Worm (Caenorhabditis elegans) whole organism, late embryonic: ENCODE measurements around the gene ZK666.11.
"Not testable (repeated sequence)": the region's sequence is repeated elsewhere in the genome, so short reads cannot be mapped to it uniquely, and the experiment has no call there.

Experiments used
- C08G9.2 ChIP-seq: sonication (generic microtip); optimal IDR thresholded peaks from 2 replicates; lab custom pipeline; 2016; ENCODE audit warnings: mild to moderate bottlenecking, missing genetic modification characterization, moderate library complexity, missing compliant biosample characterization
- F13H6.1 ChIP-seq: sonication (generic microtip); optimal IDR thresholded peaks from 2 replicates; lab custom pipeline; 2016; ENCODE audit warnings: missing genetic modification characterization, missing compliant biosample characterization
- Y22D7AL.16 ChIP-seq: sonication (generic microtip); optimal IDR thresholded peaks from 2 replicates; lab custom pipeline; 2016; ENCODE audit warnings: missing genetic modification characterization, missing compliant biosample characterization
- ahr-1 ChIP-seq: sonication (generic microtip); optimal IDR thresholded peaks from 2 replicates; lab custom pipeline; 2016; ENCODE audit warnings: missing genetic modification characterization, missing compliant biosample characterization
- ama-1 ChIP-seq: fragments of 150-350 bp; optimal IDR thresholded peaks from 2 replicates; lab custom pipeline; 2014
- ceh-18 ChIP-seq: sonication (generic microtip); optimal IDR thresholded peaks from 2 replicates; lab custom pipeline; 2016; ENCODE audit warnings: missing genetic modification characterization, missing compliant biosample characterization
- ceh-22 ChIP-seq: sonication (generic microtip); optimal IDR thresholded peaks from 2 replicates; lab custom pipeline; 2017; ENCODE audit warnings: missing biosample characterization, missing genetic modification characterization
- ceh-31 ChIP-seq: sonication (generic microtip); optimal IDR thresholded peaks from 2 replicates; lab custom pipeline; 2016; ENCODE audit warnings: missing genetic modification characterization, missing compliant biosample characterization
- ceh-48 ChIP-seq: sonication (generic microtip); optimal IDR thresholded peaks from 2 replicates; lab custom pipeline; 2016; ENCODE audit warnings: missing genetic modification characterization, inconsistent platforms, missing compliant biosample characterization
- che-1 ChIP-seq: sonication (generic microtip); optimal IDR thresholded peaks from 2 replicates; lab custom pipeline; 2016; ENCODE audit warnings: mild to moderate bottlenecking, missing genetic modification characterization, missing compliant biosample characterization
- elt-4 ChIP-seq: sonication (generic microtip); optimal IDR thresholded peaks from 2 replicates; lab custom pipeline; 2016; ENCODE audit warnings: missing genetic modification characterization, missing compliant biosample characterization
- eyg-1 ChIP-seq: sonication (generic microtip); optimal IDR thresholded peaks from 2 replicates; lab custom pipeline; 2016; ENCODE audit warnings: missing genotype, missing genetic modification characterization, missing compliant biosample characterization
- fkh-6 ChIP-seq: sonication (generic microtip); optimal IDR thresholded peaks from 2 replicates; lab custom pipeline; 2016; ENCODE audit warnings: missing genetic modification characterization, missing compliant biosample characterization
- gmeb-2 ChIP-seq: sonication (generic microtip); optimal IDR thresholded peaks from 2 replicates; lab custom pipeline; 2016; ENCODE audit warnings: missing genetic modification characterization, inconsistent platforms, missing compliant biosample characterization
- hlh-30 ChIP-seq: sonication (generic microtip); optimal IDR thresholded peaks from 2 replicates; lab custom pipeline; 2017; ENCODE audit warnings: antibody characterized with exemption, missing genetic modification characterization, missing compliant biosample characterization; ENCODE audit not compliant: insufficient read depth
- hlh-8 ChIP-seq: sonication (generic microtip); optimal IDR thresholded peaks from 2 replicates; lab custom pipeline; 2016; ENCODE audit warnings: missing genotype, missing genetic modification characterization, missing compliant biosample characterization
- lim-6 ChIP-seq: sonication (generic microtip); optimal IDR thresholded peaks from 2 replicates; lab custom pipeline; 2016; ENCODE audit warnings: missing genetic modification characterization, missing compliant biosample characterization
- mec-3 ChIP-seq: sonication (generic microtip); optimal IDR thresholded peaks from 2 replicates; lab custom pipeline; 2016; ENCODE audit warnings: borderline replicate concordance, missing genetic modification characterization, missing compliant biosample characterization
- nfya-1 ChIP-seq: sonication (generic microtip); optimal IDR thresholded peaks from 2 replicates; lab custom pipeline; 2017; ENCODE audit warnings: missing genetic modification characterization, mild to moderate bottlenecking, missing compliant biosample characterization, antibody characterized with exemption, moderate library complexity
- nhr-11 ChIP-seq: fragments of 150-350 bp; optimal IDR thresholded peaks from 2 replicates; lab custom pipeline; 2014; ENCODE audit warnings: missing biosample characterization, missing genetic modification characterization
- pag-3 ChIP-seq: sonication (generic microtip); optimal IDR thresholded peaks from 2 replicates; lab custom pipeline; 2016; ENCODE audit warnings: missing compliant biosample characterization, missing genetic modification characterization, borderline replicate concordance
- pax-1 ChIP-seq: fragments of 150-350 bp; optimal IDR thresholded peaks from 2 replicates; lab custom pipeline; 2014; ENCODE audit warnings: missing biosample characterization, missing genetic modification characterization
- pqm-1 ChIP-seq: sonication (generic microtip); optimal IDR thresholded peaks from 2 replicates; lab custom pipeline; 2016; ENCODE audit warnings: missing genetic modification characterization, missing compliant biosample characterization
- rnt-1 ChIP-seq: sonication (generic microtip); optimal IDR thresholded peaks from 2 replicates; lab custom pipeline; 2016; ENCODE audit warnings: missing genetic modification characterization, missing compliant biosample characterization
- sdc-2 ChIP-seq: sonication (generic microtip); optimal IDR thresholded peaks from 2 replicates; lab custom pipeline; 2016; ENCODE audit warnings: missing genotype, missing genetic modification characterization, missing compliant biosample characterization
- sox-2 ChIP-seq: fragments of 200-800 bp; sonication (Bioruptor generic); IDR thresholded peaks from 2 replicates; pipeline ENCODE4 v1.3.6; 2022; ENCODE audit warnings: missing genetic modification reagents, missing genetic modification characterization, missing compliant biosample characterization
- sox-4 ChIP-seq: sonication (generic microtip); optimal IDR thresholded peaks from 2 replicates; lab custom pipeline; 2017; ENCODE audit warnings: mild to moderate bottlenecking, missing genetic modification characterization, inconsistent platforms, missing compliant biosample characterization
- tbx-2 ChIP-seq: sonication (generic microtip); optimal IDR thresholded peaks from 2 replicates; lab custom pipeline; 2016; ENCODE audit warnings: missing genetic modification characterization, missing compliant biosample characterization
- tbx-7 ChIP-seq: sonication (generic microtip); optimal IDR thresholded peaks from 2 replicates; lab custom pipeline; 2016; ENCODE audit warnings: missing genotype, missing genetic modification characterization, missing compliant biosample characterization
- ttx-3 ChIP-seq: sonication (generic microtip); optimal IDR thresholded peaks from 2 replicates; lab custom pipeline; 2016; ENCODE audit warnings: missing genetic modification reagents, missing genetic modification characterization, missing compliant biosample characterization
- unc-3 ChIP-seq, 2 experiments: fragments of 200-800 bp in 1 of 2; sonication (Bioruptor generic) in 1 of 2; sonication (generic microtip) in 1 of 2; conservative IDR thresholded peaks in 1 of 2; optimal IDR thresholded peaks in 1 of 2; 2 replicates each; pipeline versions ENCODE4 v1.3.6 to Lab custom; 2016 to 2022; ENCODE audit warnings: missing compliant biosample characterization in 2 of 2, missing genetic modification characterization in 2 of 2, missing genetic modification reagents in 1 of 2
- unc-42 ChIP-seq: sonication (generic microtip); optimal IDR thresholded peaks from 2 replicates; lab custom pipeline; 2016; ENCODE audit warnings: missing genotype, missing genetic modification characterization, missing compliant biosample characterization
- unc-55 ChIP-seq: sonication (generic microtip); optimal IDR thresholded peaks from 2 replicates; lab custom pipeline; 2017; ENCODE audit warnings: missing biosample characterization, missing genetic modification reagents, missing genetic modification characterization
- unc-86 ChIP-seq: sonication (generic microtip); optimal IDR thresholded peaks from 2 replicates; lab custom pipeline; 2016; ENCODE audit warnings: missing genetic modification characterization, missing compliant biosample characterization
- zip-5 ChIP-seq: sonication (generic microtip); optimal IDR thresholded peaks from 2 replicates; lab custom pipeline; 2016; ENCODE audit warnings: missing genetic modification characterization, missing compliant biosample characterization
- ztf-16 ChIP-seq: sonication (generic microtip); optimal IDR thresholded peaks from 2 replicates; lab custom pipeline; 2017; ENCODE audit warnings: missing genetic modification characterization, missing compliant biosample characterization

Gene ZK666.11

DNA sequence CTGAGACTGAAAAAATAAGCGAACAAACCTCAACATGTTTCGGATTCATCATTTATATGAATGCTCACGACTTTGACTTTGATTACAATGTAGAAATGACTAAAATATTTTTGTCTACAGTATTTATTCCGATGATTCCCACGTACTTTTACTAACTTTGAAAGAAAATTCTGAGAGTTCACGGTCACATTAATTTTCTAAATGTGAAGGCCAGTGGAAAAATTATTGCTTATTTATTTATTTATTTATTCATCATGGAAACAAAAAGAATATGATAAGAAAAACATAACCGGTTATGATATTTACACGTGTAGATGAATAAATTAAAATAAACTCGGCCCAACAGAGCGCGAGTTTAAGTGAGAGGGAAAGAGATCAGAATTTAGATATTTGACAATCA lies 10.7 kb downstream of the ZK666.11 start, which contains the start of gene ZK666.8:
Gene ZK666.8 (minus strand): TSS at position 101 of the 400 bp plus-strand sequence.
- TF ChIP-seq tbx-7; Y22D7AL.16 (tag; lab: Kevin White, UChicago); che-1 (tag; lab: Kevin White, UChicago): not testable (repeated sequence)

DNA sequence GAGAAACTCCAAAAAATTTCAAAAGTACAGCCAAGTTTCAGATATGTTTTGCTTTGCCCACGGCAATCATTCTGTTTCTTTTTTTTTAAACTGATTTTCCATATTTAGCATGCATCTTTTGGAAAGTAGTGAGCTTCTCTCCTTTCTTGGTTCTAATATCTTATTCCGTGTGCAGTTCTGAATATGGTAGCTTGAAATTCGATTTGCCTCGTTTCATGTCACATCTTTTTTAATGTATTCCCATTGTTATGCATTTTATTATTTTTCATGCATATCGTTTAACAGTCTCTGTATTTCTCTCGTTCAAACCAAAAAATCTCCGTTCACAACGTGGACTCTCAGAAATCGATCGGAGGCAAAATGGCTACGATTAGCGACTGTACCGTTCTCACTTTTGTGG lies 12.1 kb downstream of the ZK666.11 start, which contains the start of gene ZK666.14:
Gene ZK666.14 (plus strand): TSS at position 301 of the 400 bp plus-strand sequence.
- TF ChIP-seq F13H6.1 (tag; lab: Kevin White, UChicago) (no peak), unc-55 (GFP tag; lab: Kevin White, UChicago) (no peak)

DNA sequence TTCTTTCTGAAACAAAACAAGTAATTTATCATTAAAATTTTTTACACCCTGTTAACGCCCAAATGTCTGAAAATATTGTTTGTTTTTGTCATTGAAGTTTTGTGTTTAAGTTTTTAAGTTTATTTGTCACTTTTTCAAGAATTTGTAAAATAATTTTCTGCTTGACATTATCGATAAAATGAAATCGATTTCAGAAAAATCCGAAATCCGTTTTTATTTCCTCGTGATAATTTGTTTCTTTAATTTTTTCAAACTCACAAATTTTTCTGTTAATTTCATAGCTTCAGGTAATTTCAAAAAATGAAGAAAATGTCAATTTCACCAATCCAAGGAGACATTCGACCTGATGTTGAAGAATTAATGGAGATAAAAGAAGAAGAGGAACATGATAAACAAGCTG lies 13.6 kb downstream of the ZK666.11 start, which contains the start of gene ZK666.12:
Gene ZK666.12 (plus strand): TSS at position 301 of the 400 bp plus-strand sequence.
- TF ChIP-seq nhr-11: no peak
- no peak for TF ChIP-seq C08G9.2 (tag; lab: Kevin White, UChicago)
- no peak for TF ChIP-seq hlh-30
- TF ChIP-seq sox-4 (tag; lab: Kevin White, UChicago): no peak
- no peak for TF ChIP-seq pqm-1 (tag; lab: Kevin White, UChicago)
- TF ChIP-seq hlh-8: no peak
- no peak for TF ChIP-seq Y22D7AL.16 (tag; lab: Kevin White, UChicago)
- no peak for TF ChIP-seq sdc-2
- TF ChIP-seq elt-4 (tag; lab: Kevin White, UChicago): no peak
- no peak for TF ChIP-seq ceh-48
- no peak for TF ChIP-seq pag-3 (tag; lab: Kevin White, UChicago)
- no peak for TF ChIP-seq fkh-6 (tag; lab: Kevin White, UChicago)
- TF ChIP-seq ceh-31 (tag; lab: Kevin White, UChicago): no peak
- TF ChIP-seq ttx-3: no peak

DNA sequence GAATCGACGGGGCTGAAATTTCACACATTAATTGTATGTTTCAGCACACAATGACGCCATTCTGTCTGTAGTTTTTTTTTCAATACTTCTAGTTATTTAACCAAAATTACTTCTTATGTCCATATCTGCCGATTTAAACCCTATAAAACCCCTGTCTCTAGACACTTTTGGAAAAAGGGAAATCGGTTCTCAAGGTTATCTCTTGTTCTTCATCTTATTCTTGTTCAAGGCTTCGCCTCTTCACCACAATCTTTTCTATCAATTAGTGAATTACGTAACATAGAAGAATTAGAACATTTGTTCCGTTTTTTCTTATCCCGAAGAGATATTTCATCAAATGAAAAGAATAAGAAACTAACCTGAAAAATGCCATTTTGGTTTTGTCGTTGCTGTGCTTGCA lies 18.4 kb downstream of the ZK666.11 start:
- no peak for TF ChIP-seq ceh-31 (tag; lab: Kevin White, UChicago)
- no peak for TF ChIP-seq ahr-1 (tag; lab: Kevin White, UChicago)
- no peak for TF ChIP-seq ceh-22 (tag; lab: Kevin White, UChicago)
- no peak for TF ChIP-seq sox-2
- TF ChIP-seq unc-3 (GFP tag; conservative IDR thresholded peaks at IDR 0.05; lab: Robert Waterston, UW): no peak
- no peak for TF ChIP-seq unc-3 (tag; optimal IDR thresholded peaks at IDR 0.05; lab: Kevin White, UChicago)
- TF ChIP-seq ztf-16 (tag; lab: Kevin White, UChicago): no peak
- TF ChIP-seq eyg-1 (tag; lab: Kevin White, UChicago): no peak
- TF ChIP-seq C08G9.2 (tag; lab: Kevin White, UChicago): no peak
- TF ChIP-seq gmeb-2 (tag; lab: Kevin White, UChicago): no peak
- no peak for TF ChIP-seq tbx-2
- TF ChIP-seq lim-6: no peak
- TF ChIP-seq sox-4 (tag; lab: Kevin White, UChicago): no peak
- no peak for TF ChIP-seq pax-1
- TF ChIP-seq mec-3: no peak
- TF ChIP-seq hlh-30: no peak
- no peak for TF ChIP-seq unc-42 (tag; lab: Kevin White, UChicago)
- TF ChIP-seq ama-1 (lab: Kevin White, UChicago): no peak

DNA sequence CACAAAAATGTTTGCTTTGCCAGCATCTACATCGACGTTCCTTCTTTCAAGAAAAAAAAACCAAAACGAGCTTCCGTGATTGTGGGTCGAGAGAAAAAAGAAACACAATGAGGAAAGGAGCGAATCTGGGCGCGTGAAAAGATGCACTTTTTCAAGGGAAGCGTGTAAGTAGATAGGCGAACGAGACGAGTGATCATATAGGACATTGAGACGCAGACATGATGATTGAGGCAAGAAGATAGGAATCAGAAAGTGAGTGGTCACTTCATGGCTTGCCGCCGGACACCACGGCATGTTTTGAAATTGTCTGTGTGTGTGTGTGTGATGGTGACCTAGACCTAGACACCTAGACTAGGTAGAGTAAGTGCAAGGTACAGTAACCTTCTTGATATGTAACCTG lies 19.3 kb downstream of the ZK666.11 start:
- TF ChIP-seq rnt-1 (tag; lab: Kevin White, UChicago) (peak; percentile 44), unc-86 (no peak), nfya-1 (tag; lab: Kevin White, UChicago) (peak; percentile 25), unc-55 (GFP tag; lab: Kevin White, UChicago) (no peak), ztf-16 (tag; lab: Kevin White, UChicago) (no peak), zip-5 (tag; lab: Kevin White, UChicago) (no peak), ceh-18 (tag; lab: Kevin White, UChicago) (peak; percentile 22), F13H6.1 (tag; lab: Kevin White, UChicago) (peak; percentile 3), ceh-31 (tag; lab: Kevin White, UChicago) (peak; percentile 28)
